Fruit fly (Drosophila melanogaster) whole organism, embryonic: ENCODE results near the gene Girdin.

Experiments used
- Ada2b ChIP-seq: fragments of 200-800 bp; sonication (Bioruptor generic); IDR thresholded peaks from 2 replicates; pipeline ENCODE4 v1.3.6; 2022; ENCODE audit warnings: missing biosample characterization, missing genetic modification characterization
- Bgb ChIP-seq: fragments of 200-800 bp; sonication (Bioruptor generic); IDR thresholded peaks from 2 replicates; pipeline ENCODE4 v1.3.6; 2022; ENCODE audit warnings: missing biosample characterization, missing genetic modification characterization; ENCODE audit not compliant: partially characterized antibody
- CG10366 ChIP-seq: fragments of 200-800 bp; sonication (Bioruptor generic); IDR thresholded peaks from 2 replicates; pipeline ENCODE4 v1.3.6; 2022; ENCODE audit warnings: missing biosample characterization, missing genetic modification characterization
- CG10959 ChIP-seq: fragments of 200-800 bp; sonication (Bioruptor generic); IDR thresholded peaks from 2 replicates; pipeline ENCODE4 v1.3.6; 2022; ENCODE audit warnings: missing biosample characterization, missing genetic modification characterization
- CG11398 ChIP-seq: fragments of 200-800 bp; sonication (Bioruptor generic); optimal IDR thresholded peaks from 2 replicates; lab custom pipeline; 2016; ENCODE audit warnings: missing biosample characterization, missing genetic modification characterization
- CG11456 ChIP-seq: fragments of 200-800 bp; sonication (Bioruptor generic); IDR thresholded peaks from 3 replicates; pipeline ENCODE4 v1.3.6; 2022; ENCODE audit warnings: missing biosample characterization, missing genetic modification characterization
- CG12071 ChIP-seq: fragments of 200-800 bp; sonication (Bioruptor generic); optimal IDR thresholded peaks from 3 replicates; lab custom pipeline; 2018; ENCODE audit warnings: missing biosample characterization, mild to moderate bottlenecking, missing genetic modification characterization
- CG12744 ChIP-seq: fragments of 200-800 bp; sonication (Bioruptor generic); optimal IDR thresholded peaks from 2 replicates; lab custom pipeline; 2016; ENCODE audit warnings: missing biosample characterization, missing genetic modification characterization
- CG15011 ChIP-seq: fragments of 200-800 bp; sonication (Bioruptor generic); optimal IDR thresholded peaks from 3 replicates; lab custom pipeline; 2018; ENCODE audit warnings: missing biosample characterization, mild to moderate bottlenecking, missing genetic modification characterization
- CG1792 ChIP-seq: fragments of 200-800 bp; sonication (Bioruptor generic); optimal IDR thresholded peaks from 2 replicates; lab custom pipeline; 2016; ENCODE audit warnings: missing biosample characterization, missing genetic modification characterization
- CG18599 ChIP-seq: fragments of 200-800 bp; sonication (Bioruptor generic); optimal IDR thresholded peaks from 3 replicates; lab custom pipeline; 2017; ENCODE audit warnings: missing biosample characterization, missing genetic modification characterization, mild to moderate bottlenecking, moderate library complexity, missing genetic modification reagents
- CG2116 ChIP-seq: fragments of 200-800 bp; sonication (Bioruptor generic); optimal IDR thresholded peaks from 3 replicates; lab custom pipeline; 2018; ENCODE audit warnings: missing biosample characterization, mild to moderate bottlenecking, missing genetic modification characterization
- CG2120 ChIP-seq: fragments of 200-800 bp; sonication (Bioruptor generic); optimal IDR thresholded peaks from 3 replicates; lab custom pipeline; 2016; ENCODE audit warnings: missing biosample characterization, missing genetic modification characterization
- CG31388 ChIP-seq: fragments of 200-800 bp; sonication (Bioruptor generic); optimal IDR thresholded peaks from 2 replicates; lab custom pipeline; 2016; ENCODE audit warnings: missing biosample characterization, missing genetic modification characterization
- CG33213 ChIP-seq: fragments of 200-800 bp; sonication (Bioruptor generic); optimal IDR thresholded peaks from 3 replicates; lab custom pipeline; 2016; ENCODE audit warnings: missing biosample characterization, missing genetic modification characterization
- CG33557 ChIP-seq: fragments of 200-800 bp; sonication (Bioruptor generic); optimal IDR thresholded peaks from 2 replicates; lab custom pipeline; 2019; ENCODE audit warnings: missing biosample characterization, mild to moderate bottlenecking, missing genetic modification characterization, moderate library complexity
- CG3838 ChIP-seq: fragments of 200-800 bp; sonication (Bioruptor generic); optimal IDR thresholded peaks from 3 replicates; lab custom pipeline; 2016; ENCODE audit warnings: missing biosample characterization, missing genetic modification characterization
- CG4360 ChIP-seq: fragments of 200-800 bp; sonication (Bioruptor generic); IDR thresholded peaks from 2 replicates; pipeline ENCODE4 v1.3.6; 2022; ENCODE audit warnings: missing biosample characterization, missing genetic modification characterization
- CG4730 ChIP-seq: fragments of 200-800 bp; sonication (Bioruptor generic); IDR thresholded peaks from 2 replicates; pipeline ENCODE4 v1.3.6; 2022; ENCODE audit warnings: missing biosample characterization, missing genetic modification characterization
- CG6654 ChIP-seq: fragments of 200-800 bp; sonication (Bioruptor generic); optimal IDR thresholded peaks from 2 replicates; lab custom pipeline; 2017; ENCODE audit warnings: missing biosample characterization, mild to moderate bottlenecking, missing genetic modification characterization
- CG9797 ChIP-seq: fragments of 200-800 bp; sonication (Bioruptor generic); optimal IDR thresholded peaks from 3 replicates; lab custom pipeline; 2018; ENCODE audit warnings: missing biosample characterization, mild to moderate bottlenecking, missing genetic modification characterization
- CG9932 ChIP-seq: fragments of 200-800 bp; sonication (Bioruptor generic); IDR thresholded peaks from 2 replicates; pipeline ENCODE4 v1.3.6; 2022; ENCODE audit warnings: missing biosample characterization, missing genetic modification characterization
- CoRest ChIP-seq: fragments of 200-800 bp; sonication (Bioruptor generic); optimal IDR thresholded peaks from 3 replicates; lab custom pipeline; 2018; ENCODE audit warnings: missing biosample characterization, mild to moderate bottlenecking, missing genetic modification characterization, moderate library complexity
- Dek ChIP-seq: fragments of 200-800 bp; sonication (Bioruptor generic); optimal IDR thresholded peaks from 3 replicates; lab custom pipeline; 2019; ENCODE audit warnings: missing biosample characterization, mild to moderate bottlenecking, missing genetic modification characterization, moderate library complexity
- Dip2 ChIP-seq: fragments of 200-800 bp; sonication (Bioruptor generic); IDR thresholded peaks from 2 replicates; pipeline ENCODE4 v1.3.6; 2022; ENCODE audit warnings: missing biosample characterization, missing genetic modification characterization
- Dll ChIP-seq: fragments of 200-800 bp; sonication (Bioruptor generic); IDR thresholded peaks from 4 replicates; pipeline ENCODE4 v1.3.6; 2022; ENCODE audit warnings: missing biosample characterization, missing genetic modification characterization; ENCODE audit not compliant: partially characterized antibody
- Dref ChIP-seq: fragments of 200-800 bp; sonication (Bioruptor generic); IDR thresholded peaks from 2 replicates; pipeline ENCODE4 v1.3.6; 2022; ENCODE audit warnings: missing biosample characterization, missing genetic modification characterization
- Hmx ChIP-seq: fragments of 200-800 bp; sonication (Bioruptor generic); optimal IDR thresholded peaks from 2 replicates; lab custom pipeline; 2016; ENCODE audit warnings: missing biosample characterization, missing genetic modification characterization
- Hr51 ChIP-seq, 2 experiments: fragments of 200-800 bp; sonication (Bioruptor generic); optimal IDR thresholded peaks; 2 replicates in 1 of 2; 3 replicates in 1 of 2; lab custom pipeline; 2016 to 2018; ENCODE audit warnings: missing biosample characterization in 2 of 2, missing genetic modification characterization in 2 of 2, mild to moderate bottlenecking in 1 of 2, moderate library complexity in 1 of 2
- Max ChIP-seq: fragments of 200-800 bp; sonication (Bioruptor generic); optimal IDR thresholded peaks from 2 replicates; lab custom pipeline; 2016; ENCODE audit warnings: missing biosample characterization, mild to moderate bottlenecking, missing genetic modification characterization
- Mes4 ChIP-seq: fragments of 200-800 bp; sonication (Bioruptor generic); optimal IDR thresholded peaks from 2 replicates; lab custom pipeline; 2016; ENCODE audit warnings: missing biosample characterization, missing genetic modification characterization
- Mrtf ChIP-seq: fragments of 200-800 bp; sonication (Bioruptor generic); IDR thresholded peaks from 3 replicates; pipeline ENCODE4 v1.3.6; 2022; ENCODE audit warnings: missing biosample characterization, missing genetic modification characterization
- Nf-YC ChIP-seq: fragments of 200-800 bp; optimal IDR thresholded peaks from 3 replicates; lab custom pipeline; 2019; ENCODE audit warnings: missing biosample characterization, mild to moderate bottlenecking, missing genetic modification characterization, moderate library complexity
- Pdp1 ChIP-seq, 2 experiments: fragments of 200-800 bp; sonication (Bioruptor generic); optimal IDR thresholded peaks; 3 replicates each; lab custom pipeline; 2016; ENCODE audit warnings: missing biosample characterization in 2 of 2, missing genetic modification characterization in 2 of 2, mild to moderate bottlenecking in 1 of 2, moderate library complexity in 1 of 2
- Ptx1 ChIP-seq: fragments of 200-800 bp; sonication (Bioruptor generic); IDR thresholded peaks from 2 replicates; pipeline ENCODE4 v1.3.6; 2022; ENCODE audit warnings: missing biosample characterization, missing genetic modification characterization
- Sry-β ChIP-seq: fragments of 200-800 bp; sonication (Bioruptor generic); optimal IDR thresholded peaks from 2 replicates; lab custom pipeline; 2018; ENCODE audit warnings: missing biosample characterization, mild to moderate bottlenecking, missing genetic modification characterization, moderate library complexity
- Sry-δ ChIP-seq: fragments of 200-800 bp; sonication (Bioruptor generic); optimal IDR thresholded peaks from 2 replicates; lab custom pipeline; 2016; ENCODE audit warnings: missing biosample characterization, missing genetic modification characterization
- cg ChIP-seq: fragments of 200-800 bp; sonication (Bioruptor generic); optimal IDR thresholded peaks from 3 replicates; lab custom pipeline; 2019; ENCODE audit warnings: missing biosample characterization, mild to moderate bottlenecking, missing genetic modification characterization, moderate library complexity
- hth ChIP-seq: fragments of >200 bp; optimal IDR thresholded peaks from 2 replicates; lab custom pipeline; 2017; ENCODE audit warnings: inconsistent platforms
- inv ChIP-seq: fragments of 200-800 bp; sonication (Bioruptor generic); IDR thresholded peaks from 2 replicates; pipeline ENCODE4 v1.3.6; 2022; ENCODE audit warnings: missing biosample characterization, missing genetic modification characterization; ENCODE audit not compliant: partially characterized antibody
- jumu ChIP-seq: fragments of 200-800 bp; sonication (Bioruptor generic); optimal IDR thresholded peaks from 3 replicates; lab custom pipeline; 2016; ENCODE audit warnings: missing biosample characterization, missing genetic modification characterization
- kah ChIP-seq: fragments of 200-800 bp; sonication (Bioruptor generic); optimal IDR thresholded peaks from 2 replicates; lab custom pipeline; 2018; ENCODE audit warnings: missing biosample characterization, mild to moderate bottlenecking, missing genetic modification characterization
- lmd ChIP-seq: fragments of 200-800 bp; sonication (Bioruptor generic); IDR thresholded peaks from 2 replicates; pipeline ENCODE4 v1.3.6; 2022; ENCODE audit warnings: missing biosample characterization, missing genetic modification characterization
- pho ChIP-seq: fragments of 200-800 bp; sonication (Bioruptor generic); optimal IDR thresholded peaks from 2 replicates; lab custom pipeline; 2016; ENCODE audit warnings: missing biosample characterization, missing genetic modification characterization
- phol ChIP-seq: fragments of 200-800 bp; sonication (Bioruptor generic); optimal IDR thresholded peaks from 3 replicates; lab custom pipeline; 2018; ENCODE audit warnings: missing biosample characterization, mild to moderate bottlenecking, missing genetic modification characterization, moderate library complexity
- pros ChIP-seq: fragments of 200-800 bp; sonication (Bioruptor generic); optimal IDR thresholded peaks from 3 replicates; lab custom pipeline; 2019; ENCODE audit warnings: missing biosample characterization, mild to moderate bottlenecking, missing genetic modification characterization, moderate library complexity
- salm ChIP-seq: fragments of 200-800 bp; sonication (Bioruptor generic); optimal IDR thresholded peaks from 2 replicates; lab custom pipeline; 2018; ENCODE audit warnings: missing biosample characterization, mild to moderate bottlenecking, missing genetic modification characterization
- sob ChIP-seq: fragments of 200-800 bp; sonication (Bioruptor generic); IDR thresholded peaks from 2 replicates; pipeline ENCODE4 v1.3.6; 2022; ENCODE audit warnings: missing biosample characterization, missing genetic modification characterization
- tup ChIP-seq: fragments of 200-800 bp; sonication (Bioruptor generic); optimal IDR thresholded peaks from 2 replicates; lab custom pipeline; 2016; ENCODE audit warnings: missing biosample characterization, mild to moderate bottlenecking, missing genetic modification characterization, moderate library complexity
- zf30C ChIP-seq: fragments of 200-800 bp; sonication (Bioruptor generic); optimal IDR thresholded peaks from 3 replicates; lab custom pipeline; 2018; ENCODE audit warnings: missing biosample characterization, mild to moderate bottlenecking, missing genetic modification characterization

Girdin gene

dm6 chr3L:3194059-3194458 lies 15.3 kb downstream of the Girdin start (continued):
- no peak for TF ChIP-seq Dll (GFP tag; lab: Robert Waterston, UW)
- TF ChIP-seq CG10366 (GFP tag; lab: Robert Waterston, UW), result peak; percentile 94
- no peak for TF ChIP-seq inv (GFP tag; lab: Robert Waterston, UW)
- peak; percentile 83 for TF ChIP-seq CG15011 (GFP tag; lab: Kevin White, UChicago)
- peak; percentile 66 for TF ChIP-seq CG2116 (GFP tag; lab: Kevin White, UChicago)
- TF ChIP-seq Sry-β, result peak; percentile 58
- TF ChIP-seq CG9932 (GFP tag; lab: Robert Waterston, UW), result peak; percentile 81
- peak; percentile 95 for TF ChIP-seq sob (GFP tag; lab: Robert Waterston, UW)
- TF ChIP-seq salm, result peak; percentile 90
- TF ChIP-seq Ptx1 (GFP tag; lab: Robert Waterston, UW), result peak; percentile 95
- peak; percentile 64 for TF ChIP-seq CG31388 (GFP tag; lab: Kevin White, UChicago)

- TF ChIP-seq CG4730 (GFP tag; lab: Robert Waterston, UW) (no peak), zf30C (no peak), Hmx (peak; percentile 16), Dip2 (GFP tag; lab: Robert Waterston, UW) (no peak), kah (GFP tag; lab: Kevin White, UChicago) (peak; percentile 15), Sry-δ (GFP tag; lab: Kevin White, UChicago) (peak; percentile 96), Mrtf (GFP tag; lab: Robert Waterston, UW) (no peak), CG6654 (GFP tag; lab: Kevin White, UChicago) (no peak), CG18599 (GFP tag; lab: Kevin White, UChicago) (peak; percentile 22), lmd (no peak), CG1792 (no peak), CG2120 (GFP tag; lab: Kevin White, UChicago) (peak; percentile 66), CG33557 (GFP tag; lab: Kevin White, UChicago) (no peak), CG11456 (GFP tag; lab: Robert Waterston, UW) (no peak), pho (GFP tag; lab: Kevin White, UChicago) (peak; percentile 29), jumu (GFP tag; lab: Kevin White, UChicago) (peak; percentile 9), CG4360 (GFP tag; lab: Robert Waterston, UW) (no peak), Mes4 (GFP tag; lab: Kevin White, UChicago) (no peak), CG11398 (GFP tag; lab: Kevin White, UChicago) (no peak), Ada2b (0 out of 2 replicates have a peak, but pooled peaks have one; percentile 28), CG9797 (GFP tag; lab: Kevin White, UChicago) (peak; percentile 35), Nf-YC (tag; lab: Kevin White, UChicago) (peak; percentile 64), Pdp1 (GFP tag; optimal IDR thresholded peaks at IDR 0.05; lab: Kevin White, UChicago) (peak in 1 of 2 experiments; percentile 47), Max (GFP tag; lab: Kevin White, UChicago) (peak; percentile 36), CG33213 (GFP tag; lab: Kevin White, UChicago) (peak; percentile 30), Dref (GFP tag; lab: Robert Waterston, UW) (0 out of 2 replicates have a peak, but pooled peaks have one; percentile 36), Hr51 (GFP tag; optimal IDR thresholded peaks at IDR 0.05; lab: Kevin White, UChicago) (no peak), CG12071 (GFP tag; lab: Kevin White, UChicago) (no peak), cg (GFP tag; lab: Kevin White, UChicago) (no peak), hth (lab: Kevin White, UChicago) (no peak), tup (GFP tag; lab: Kevin White, UChicago) (no peak), phol (tag; lab: Kevin White, UChicago) (peak; percentile 35), CG12744 (GFP tag; lab: Kevin White, UChicago) (no peak), Bgb (GFP tag; lab: Robert Waterston, UW) (peak; percentile 96), Dek (tag; lab: Kevin White, UChicago) (peak; percentile 53), CG3838 (GFP tag; lab: Kevin White, UChicago) (no peak), CoRest (tag; lab: Kevin White, UChicago) (peak; percentile 45), CG10959 (no peak), pros (GFP tag; lab: Kevin White, UChicago) (no peak)
Measured at dm6 chr3L:3197464-3197863, 18.7 kb downstream of the Girdin start, which contains the start of gene CG14966. Gene CG14966, minus strand, starts transcription at chr3L:3197631.
